Worm (Caenorhabditis elegans) whole organism, L3 larva: ENCODE data around the gene C06E1.1.

Experiments used
- R02D3.7 ChIP-seq: fragments of 150-350 bp; optimal IDR thresholded peaks from 2 replicates; lab custom pipeline; 2014; ENCODE audit warnings: missing biosample characterization, missing genetic modification characterization
- ZK546.5 ChIP-seq: sonication (generic microtip); optimal IDR thresholded peaks from 2 replicates; lab custom pipeline; 2017; ENCODE audit warnings: missing biosample characterization, missing genetic modification characterization
- aly-2 ChIP-seq: fragments of 150-350 bp; optimal IDR thresholded peaks from 2 replicates; lab custom pipeline; 2014; ENCODE audit warnings: missing biosample characterization, missing genetic modification characterization
- ama-1 ChIP-seq: fragments of 150-350 bp; optimal IDR thresholded peaks from 2 replicates; lab custom pipeline; 2018
- ceh-16 ChIP-seq: sonication (generic microtip); optimal IDR thresholded peaks from 2 replicates; lab custom pipeline; 2017; ENCODE audit warnings: missing biosample characterization, missing genetic modification characterization
- ceh-28 ChIP-seq: fragments of 150-350 bp; optimal IDR thresholded peaks from 2 replicates; lab custom pipeline; 2014; ENCODE audit warnings: missing biosample characterization, missing genetic modification reagents, missing genetic modification characterization
- ceh-9 ChIP-seq: sonication (generic microtip); optimal IDR thresholded peaks from 2 replicates; lab custom pipeline; 2018; ENCODE audit warnings: missing biosample characterization, missing genetic modification characterization
- daf-12 ChIP-seq: fragments of 150-350 bp; optimal IDR thresholded peaks from 2 replicates; lab custom pipeline; 2014; ENCODE audit warnings: missing biosample characterization, missing genetic modification reagents, missing genetic modification characterization
- egl-27 ChIP-seq: sonication (generic microtip); optimal IDR thresholded peaks from 4 replicates; lab custom pipeline; 2017; ENCODE audit warnings: missing biosample characterization, missing genetic modification reagents, missing genetic modification characterization
- egl-5 ChIP-seq: fragments of 150-350 bp; optimal IDR thresholded peaks from 2 replicates; lab custom pipeline; 2017; ENCODE audit warnings: missing biosample characterization, missing genetic modification reagents, missing genetic modification characterization, inconsistent platforms
- elt-1 ChIP-seq: fragments of 150-350 bp; optimal IDR thresholded peaks from 2 replicates; lab custom pipeline; 2014; ENCODE audit warnings: missing biosample characterization, missing genetic modification characterization
- elt-2 ChIP-seq: sonication (generic microtip); optimal IDR thresholded peaks from 2 replicates; lab custom pipeline; 2016; ENCODE audit warnings: missing genetic modification reagents, mild to moderate bottlenecking, missing genetic modification characterization, missing compliant biosample characterization
- elt-3 ChIP-seq, 3 experiments: fragments of 150-350 bp in 1 of 3; sonication (generic microtip) in 2 of 3; optimal IDR thresholded peaks; 2 replicates in 2 of 3; 4 replicates in 1 of 3; lab custom pipeline; 2014 to 2017; ENCODE audit warnings: missing biosample characterization in 3 of 3, missing genetic modification characterization in 3 of 3
- fkh-10 ChIP-seq: sonication (generic microtip); optimal IDR thresholded peaks from 2 replicates; lab custom pipeline; 2017; ENCODE audit warnings: missing biosample characterization, missing genetic modification reagents, missing genetic modification characterization
- fkh-2 ChIP-seq: fragments of 150-350 bp; optimal IDR thresholded peaks from 2 replicates; lab custom pipeline; 2014; ENCODE audit warnings: missing biosample characterization, missing genetic modification reagents, missing genetic modification characterization
- fos-1 ChIP-seq: fragments of 150-350 bp; optimal IDR thresholded peaks from 2 replicates; lab custom pipeline; 2014; ENCODE audit warnings: missing biosample characterization, missing genetic modification characterization
- hmg-11 ChIP-seq: sonication (generic microtip); optimal IDR thresholded peaks from 2 replicates; lab custom pipeline; 2016; ENCODE audit warnings: missing genetic modification characterization, missing compliant biosample characterization
- lin-15B ChIP-seq: fragments of 150-350 bp; optimal IDR thresholded peaks from 2 replicates; lab custom pipeline; 2014; ENCODE audit warnings: missing biosample characterization, missing genetic modification characterization
- lin-39 ChIP-seq: fragments of 150-350 bp; optimal IDR thresholded peaks from 2 replicates; lab custom pipeline; 2018; ENCODE audit warnings: missing biosample characterization, missing genetic modification reagents, missing genetic modification characterization
- lsy-12 ChIP-seq: sonication (generic microtip); optimal IDR thresholded peaks from 2 replicates; lab custom pipeline; 2016; ENCODE audit warnings: mild to moderate bottlenecking, missing genetic modification characterization, missing compliant biosample characterization
- mml-1 ChIP-seq: fragments of 150-350 bp; sonication (generic microtip); optimal IDR thresholded peaks from 3 replicates; lab custom pipeline; 2014; ENCODE audit warnings: missing biosample characterization, missing genetic modification characterization
- nfya-1 ChIP-seq: sonication (generic microtip); optimal IDR thresholded peaks from 2 replicates; lab custom pipeline; 2017; ENCODE audit warnings: missing genetic modification characterization, mild to moderate bottlenecking, missing compliant biosample characterization, antibody characterized with exemption, moderate library complexity; ENCODE audit not compliant: insufficient read depth
- nhr-12 ChIP-seq: fragments of 150-350 bp; optimal IDR thresholded peaks from 2 replicates; lab custom pipeline; 2014; ENCODE audit warnings: missing biosample characterization, missing genetic modification characterization
- nhr-23 ChIP-seq: fragments of 150-350 bp; optimal IDR thresholded peaks from 2 replicates; lab custom pipeline; 2014; ENCODE audit warnings: missing biosample characterization, missing genetic modification reagents, missing genetic modification characterization
- nhr-237 ChIP-seq: fragments of 150-350 bp; optimal IDR thresholded peaks from 2 replicates; lab custom pipeline; 2014; ENCODE audit warnings: missing biosample characterization, missing genetic modification characterization
- nhr-25 ChIP-seq: sonication (generic microtip); optimal IDR thresholded peaks from 2 replicates; lab custom pipeline; 2017; ENCODE audit warnings: missing biosample characterization, missing genetic modification characterization
- nhr-67 ChIP-seq: fragments of 150-350 bp; optimal IDR thresholded peaks from 2 replicates; lab custom pipeline; 2014; ENCODE audit warnings: missing biosample characterization, missing genetic modification characterization
- nhr-76 ChIP-seq: fragments of 150-350 bp; sonication (generic microtip); optimal IDR thresholded peaks from 5 replicates; lab custom pipeline; 2014; ENCODE audit warnings: missing biosample characterization, missing genetic modification characterization
- nhr-77 ChIP-seq: fragments of 150-350 bp; optimal IDR thresholded peaks from 2 replicates; lab custom pipeline; 2014; ENCODE audit warnings: missing biosample characterization, missing genetic modification characterization
- pha-4 ChIP-seq: fragments of 150-350 bp; optimal IDR thresholded peaks from 2 replicates; lab custom pipeline; 2014; ENCODE audit warnings: missing biosample characterization, missing genetic modification reagents, missing genetic modification characterization
- pqm-1 ChIP-seq: fragments of 150-350 bp; optimal IDR thresholded peaks from 2 replicates; lab custom pipeline; 2017; ENCODE audit warnings: missing biosample characterization, missing genetic modification characterization, inconsistent platforms
- sea-2 ChIP-seq: fragments of 150-350 bp; sonication (generic microtip); optimal IDR thresholded peaks from 4 replicates; lab custom pipeline; 2014; ENCODE audit warnings: missing biosample characterization, missing genetic modification reagents, missing genetic modification characterization
- snpc-4 ChIP-seq: fragments of 150-350 bp; optimal IDR thresholded peaks from 2 replicates; lab custom pipeline; 2014; ENCODE audit warnings: missing biosample characterization, missing genetic modification characterization
- unc-62 ChIP-seq: fragments of 150-350 bp; sonication (generic microtip); optimal IDR thresholded peaks from 4 replicates; lab custom pipeline; 2014; ENCODE audit warnings: missing biosample characterization, missing genetic modification reagents, missing genetic modification characterization
- ztf-11 ChIP-seq: fragments of 150-350 bp; optimal IDR thresholded peaks from 2 replicates; lab custom pipeline; 2014; ENCODE audit warnings: missing biosample characterization, missing genetic modification characterization
- ztf-4 ChIP-seq: fragments of 150-350 bp; optimal IDR thresholded peaks from 2 replicates; lab custom pipeline; 2014; ENCODE audit warnings: missing biosample characterization, missing genetic modification characterization

The C06E1.1 gene

DNA sequence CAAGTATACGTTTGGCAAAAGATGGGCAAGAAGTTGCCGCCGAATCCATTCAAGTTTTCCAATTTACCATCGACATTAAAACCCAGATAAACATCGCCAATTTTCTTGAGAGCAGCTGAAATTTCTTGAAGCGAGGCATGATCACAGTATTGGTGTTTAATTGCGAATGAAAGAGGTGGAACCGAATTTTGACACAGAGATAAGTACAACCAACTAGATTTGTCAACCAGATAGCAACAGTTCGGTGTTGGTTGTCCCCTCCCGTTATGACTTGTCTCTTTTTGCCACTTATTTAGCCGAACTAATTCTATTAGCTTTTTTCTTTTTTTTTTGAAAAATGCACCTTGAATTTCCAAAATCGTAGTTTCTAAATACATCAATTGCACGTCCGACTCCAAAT is 27.3 kb upstream of the C06E1.1 start:
- TF ChIP-seq nhr-77 (tag; lab: Kevin White, UChicago) (no peak), nhr-237 (tag; lab: Kevin White, UChicago) (no peak), ZK546.5 (no peak), egl-5 (no peak), nhr-25 (tag; lab: Kevin White, UChicago) (peak; percentile 10), R02D3.7 (tag; lab: Kevin White, UChicago) (no peak), ztf-4 (no peak), elt-1 (tag; lab: Kevin White, UChicago) (peak; percentile 80), fkh-2 (no peak)

DNA sequence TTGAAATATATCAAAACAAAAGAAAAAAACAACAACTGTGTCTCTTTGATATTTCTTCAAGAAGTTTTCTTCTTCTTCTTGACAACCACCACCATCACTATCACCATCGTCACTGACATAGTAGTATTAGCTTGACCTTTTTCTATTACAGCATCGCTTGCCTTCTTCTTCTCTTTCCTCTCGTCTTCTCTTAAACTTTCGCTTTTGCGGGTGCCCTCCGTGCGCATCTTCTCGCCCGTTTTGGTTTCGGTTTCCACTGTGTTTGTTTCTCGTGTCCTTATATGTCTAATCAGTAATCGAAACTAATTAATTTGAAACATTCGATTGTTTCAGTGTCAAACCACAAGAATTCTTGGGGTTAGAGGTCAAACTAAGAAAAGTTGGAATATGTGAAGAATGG is 26.3 kb upstream of the C06E1.1 start:
- TF ChIP-seq aly-2 (tag; lab: Kevin White, UChicago) (no peak), hmg-11 (tag; lab: Kevin White, UChicago) (no peak), nhr-77 (tag; lab: Kevin White, UChicago) (no peak), nhr-25 (tag; lab: Kevin White, UChicago) (peak; percentile 83), fos-1 (no peak), fkh-10 (GFP tag; lab: Kevin White, UChicago) (no peak), nhr-23 (tag; lab: Kevin White, UChicago) (peak; percentile 11), R02D3.7 (tag; lab: Kevin White, UChicago) (no peak), unc-62 (GFP tag; lab: Kevin White, UChicago) (no peak)
- TF ChIP-seq, all 47 proteins: peak for 2

DNA sequence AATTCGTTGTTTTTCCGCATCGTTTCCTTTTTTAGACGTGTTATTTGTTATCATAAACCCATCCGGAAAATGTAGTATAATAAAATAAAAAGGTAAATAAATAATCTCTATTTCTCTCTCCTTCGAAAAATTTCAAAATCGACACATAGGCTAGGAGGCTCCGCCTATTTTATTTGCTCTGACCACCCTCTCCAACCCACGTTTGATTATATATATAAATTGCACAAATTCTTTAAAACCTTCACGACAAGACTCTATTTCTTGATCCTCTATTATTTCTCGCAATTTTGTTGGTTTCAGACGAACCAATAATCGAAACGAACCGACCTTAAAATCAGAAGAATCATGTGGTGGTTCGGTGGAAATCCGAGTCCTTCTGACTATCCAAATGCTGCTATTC is 24.8 kb upstream of the C06E1.1 start, which contains the start of gene doxa-1:
Gene doxa-1 (plus strand): TSS at position 301 of the 400 bp plus-strand sequence.
- TF ChIP-seq ceh-9 (tag; lab: Kevin White, UChicago) (no peak), ceh-16 (no peak), ZK546.5 (no peak), nhr-25 (tag; lab: Kevin White, UChicago) (no peak), hmg-11 (tag; lab: Kevin White, UChicago) (no peak), elt-2 (tag; lab: Kevin White, UChicago) (no peak), elt-3 (tag; optimal IDR thresholded peaks at IDR 0.05; lab: Kevin White, UChicago) (no peak), ztf-11 (tag; lab: Kevin White, UChicago) (no peak), lin-39 (no peak), nhr-76 (tag; lab: Kevin White, UChicago) (no peak)

DNA sequence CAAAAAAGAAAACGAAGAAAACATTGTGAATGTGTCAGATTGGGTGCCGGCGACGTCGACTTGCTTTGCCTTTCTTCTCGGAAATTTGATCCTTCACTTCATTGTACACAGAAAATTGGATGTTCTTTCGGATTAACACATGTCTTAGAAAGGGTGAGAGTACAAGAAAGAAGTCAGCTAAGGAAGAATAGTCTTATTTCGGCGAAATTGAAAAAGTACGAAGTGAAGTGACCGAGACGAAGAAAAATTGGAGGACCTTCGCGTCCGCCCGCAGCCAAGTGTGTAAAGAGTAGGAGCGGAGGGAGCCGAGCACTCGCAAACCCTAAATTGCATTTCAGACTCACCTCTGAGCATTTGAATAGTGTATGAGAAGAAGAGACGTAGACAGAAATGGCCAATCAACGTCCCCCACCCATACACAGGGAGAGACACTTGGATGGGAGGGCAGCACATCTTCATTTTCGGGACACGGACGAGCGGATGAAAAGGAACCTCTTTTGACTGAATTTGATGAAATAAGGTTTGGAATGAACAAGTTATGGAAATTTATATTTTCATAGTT is 17.0 kb upstream of the C06E1.1 start, which contains the start of gene glr-1:
Gene glr-1 (minus strand): TSS at position 51 of the 562 bp plus-strand sequence.
- TF ChIP-seq elt-3 (tag; optimal IDR thresholded peaks at IDR 0.05; lab: Kevin White, UChicago) (no peak), fkh-10 (GFP tag; lab: Kevin White, UChicago) (peak; percentile 44), fos-1 (no peak), aly-2 (tag; lab: Kevin White, UChicago) (no peak), mml-1 (no peak), egl-5 (no peak), R02D3.7 (tag; lab: Kevin White, UChicago) (no peak), nhr-237 (tag; lab: Kevin White, UChicago) (no peak), daf-12 (tag; lab: Kevin White, UChicago) (no peak), ztf-11 (tag; lab: Kevin White, UChicago) (no peak), pha-4 (tag; lab: Kevin White, UChicago) (no peak), unc-62 (GFP tag; lab: Kevin White, UChicago) (no peak), sea-2 (GFP tag; lab: Kevin White, UChicago) (no peak), nhr-12 (tag; lab: Kevin White, UChicago) (no peak), ama-1 (lab: Kevin White, UChicago) (no peak), nhr-76 (tag; lab: Kevin White, UChicago) (no peak), nfya-1 (tag; lab: Kevin White, UChicago) (peak; percentile 53)

DNA sequence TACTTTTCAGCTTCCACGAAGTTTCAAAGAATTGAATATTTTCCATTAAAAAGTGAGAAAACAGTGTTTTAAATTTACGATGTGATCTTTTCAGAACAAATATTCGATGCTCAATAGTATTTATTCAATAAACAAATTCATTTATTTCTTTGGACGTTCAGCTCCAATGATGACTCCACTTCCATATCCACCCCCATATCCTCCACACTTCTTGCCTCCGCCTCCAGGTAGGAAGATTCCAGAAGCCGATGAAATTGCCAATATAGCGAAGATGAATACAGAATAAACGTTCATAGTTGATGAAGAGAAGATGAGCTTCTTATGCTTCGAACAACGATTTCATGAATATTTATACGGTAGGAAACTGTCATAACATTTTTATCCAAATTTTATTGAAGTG is 16.4 kb upstream of the C06E1.1 start, which contains the start of gene fip-3:
Gene fip-3 (minus strand): TSS at position 294 of the 400 bp plus-strand sequence.
- no peak for TF ChIP-seq lin-15B
- no peak for TF ChIP-seq pqm-1 (tag; lab: Kevin White, UChicago)
- no peak for TF ChIP-seq R02D3.7 (tag; lab: Kevin White, UChicago)
- TF ChIP-seq sea-2 (GFP tag; lab: Kevin White, UChicago): no peak
- no peak for TF ChIP-seq nhr-67 (tag; lab: Kevin White, UChicago)
- TF ChIP-seq ztf-4: no peak
- no peak for TF ChIP-seq ama-1 (lab: Kevin White, UChicago)
- TF ChIP-seq unc-62 (GFP tag; lab: Kevin White, UChicago): no peak
- no peak for TF ChIP-seq egl-27 (tag; lab: Kevin White, UChicago)
- no peak for TF ChIP-seq ceh-28
- TF ChIP-seq lsy-12 (tag; lab: Kevin White, UChicago): no peak
- no peak for TF ChIP-seq daf-12 (tag; lab: Kevin White, UChicago)
- TF ChIP-seq pha-4 (tag; lab: Kevin White, UChicago): no peak
- no peak for TF ChIP-seq ztf-11 (tag; lab: Kevin White, UChicago)
- no peak for TF ChIP-seq snpc-4 (tag; lab: Kevin White, UChicago)
